Worm (Caenorhabditis elegans) whole organism, L3 larva: ENCODE data around the gene K01D12.7.

Source experiments
- R02D3.7 ChIP-seq: fragments of 150-350 bp; optimal IDR thresholded peaks from 2 replicates; lab custom pipeline; 2014; ENCODE audit warnings: missing biosample characterization, missing genetic modification characterization
- aly-2 ChIP-seq: fragments of 150-350 bp; optimal IDR thresholded peaks from 2 replicates; lab custom pipeline; 2014; ENCODE audit warnings: missing biosample characterization, missing genetic modification characterization
- ama-1 ChIP-seq: fragments of 150-350 bp; optimal IDR thresholded peaks from 2 replicates; lab custom pipeline; 2018
- ceh-16 ChIP-seq: sonication (generic microtip); optimal IDR thresholded peaks from 2 replicates; lab custom pipeline; 2017; ENCODE audit warnings: missing biosample characterization, missing genetic modification characterization
- ceh-82 ChIP-seq: fragments of 150-350 bp; optimal IDR thresholded peaks from 2 replicates; lab custom pipeline; 2014; ENCODE audit warnings: missing biosample characterization, missing genetic modification characterization
- ceh-9 ChIP-seq: sonication (generic microtip); optimal IDR thresholded peaks from 2 replicates; lab custom pipeline; 2018; ENCODE audit warnings: missing biosample characterization, missing genetic modification characterization
- egl-27 ChIP-seq: sonication (generic microtip); optimal IDR thresholded peaks from 4 replicates; lab custom pipeline; 2017; ENCODE audit warnings: missing biosample characterization, missing genetic modification reagents, missing genetic modification characterization
- egl-5 ChIP-seq: fragments of 150-350 bp; optimal IDR thresholded peaks from 2 replicates; lab custom pipeline; 2017; ENCODE audit warnings: missing biosample characterization, missing genetic modification reagents, missing genetic modification characterization, inconsistent platforms
- elt-1 ChIP-seq: fragments of 150-350 bp; optimal IDR thresholded peaks from 2 replicates; lab custom pipeline; 2014; ENCODE audit warnings: missing biosample characterization, missing genetic modification characterization
- elt-2 ChIP-seq: sonication (generic microtip); optimal IDR thresholded peaks from 2 replicates; lab custom pipeline; 2016; ENCODE audit warnings: missing genetic modification reagents, mild to moderate bottlenecking, missing genetic modification characterization, missing compliant biosample characterization
- fkh-10 ChIP-seq: sonication (generic microtip); optimal IDR thresholded peaks from 2 replicates; lab custom pipeline; 2017; ENCODE audit warnings: missing biosample characterization, missing genetic modification reagents, missing genetic modification characterization
- fkh-2 ChIP-seq: fragments of 150-350 bp; optimal IDR thresholded peaks from 2 replicates; lab custom pipeline; 2014; ENCODE audit warnings: missing biosample characterization, missing genetic modification reagents, missing genetic modification characterization
- fos-1 ChIP-seq: fragments of 150-350 bp; optimal IDR thresholded peaks from 2 replicates; lab custom pipeline; 2014; ENCODE audit warnings: missing biosample characterization, missing genetic modification characterization
- hmg-11 ChIP-seq: sonication (generic microtip); optimal IDR thresholded peaks from 2 replicates; lab custom pipeline; 2016; ENCODE audit warnings: missing genetic modification characterization, missing compliant biosample characterization
- jun-1 ChIP-seq: fragments of 150-350 bp; optimal IDR thresholded peaks from 2 replicates; lab custom pipeline; 2014; ENCODE audit warnings: missing biosample characterization, missing genetic modification reagents, missing genetic modification characterization
- lin-15B ChIP-seq: fragments of 150-350 bp; optimal IDR thresholded peaks from 2 replicates; lab custom pipeline; 2014; ENCODE audit warnings: missing biosample characterization, missing genetic modification characterization
- lsy-12 ChIP-seq: sonication (generic microtip); optimal IDR thresholded peaks from 2 replicates; lab custom pipeline; 2016; ENCODE audit warnings: mild to moderate bottlenecking, missing genetic modification characterization, missing compliant biosample characterization
- mdl-1 ChIP-seq: fragments of 150-350 bp; optimal IDR thresholded peaks from 2 replicates; lab custom pipeline; 2014; ENCODE audit warnings: missing biosample characterization, missing genetic modification characterization
- mml-1 ChIP-seq: fragments of 150-350 bp; sonication (generic microtip); optimal IDR thresholded peaks from 3 replicates; lab custom pipeline; 2014; ENCODE audit warnings: missing biosample characterization, missing genetic modification characterization
- nhr-11 ChIP-seq: fragments of 150-350 bp; optimal IDR thresholded peaks from 2 replicates; lab custom pipeline; 2014; ENCODE audit warnings: missing biosample characterization, missing genetic modification characterization
- nhr-12 ChIP-seq: fragments of 150-350 bp; optimal IDR thresholded peaks from 2 replicates; lab custom pipeline; 2014; ENCODE audit warnings: missing biosample characterization, missing genetic modification characterization
- nhr-237 ChIP-seq: fragments of 150-350 bp; optimal IDR thresholded peaks from 2 replicates; lab custom pipeline; 2014; ENCODE audit warnings: missing biosample characterization, missing genetic modification characterization
- nhr-25 ChIP-seq: sonication (generic microtip); optimal IDR thresholded peaks from 2 replicates; lab custom pipeline; 2017; ENCODE audit warnings: missing biosample characterization, missing genetic modification characterization
- nhr-43 ChIP-seq: sonication (generic microtip); optimal IDR thresholded peaks from 2 replicates; lab custom pipeline; 2016; ENCODE audit warnings: mild to moderate bottlenecking, missing genetic modification characterization, missing compliant biosample characterization; ENCODE audit not compliant: poor library complexity, severe bottlenecking
- pha-4 ChIP-seq: fragments of 150-350 bp; optimal IDR thresholded peaks from 2 replicates; lab custom pipeline; 2014; ENCODE audit warnings: missing biosample characterization, missing genetic modification reagents, missing genetic modification characterization
- pqm-1 ChIP-seq: fragments of 150-350 bp; optimal IDR thresholded peaks from 2 replicates; lab custom pipeline; 2017; ENCODE audit warnings: missing biosample characterization, missing genetic modification characterization, inconsistent platforms
- skn-1 ChIP-seq: fragments of 150-350 bp; optimal IDR thresholded peaks from 2 replicates; lab custom pipeline; 2014; ENCODE audit warnings: missing biosample characterization, missing genetic modification characterization
- unc-39 ChIP-seq: sonication (generic microtip); optimal IDR thresholded peaks from 4 replicates; lab custom pipeline; 2017; ENCODE audit warnings: missing biosample characterization, missing genetic modification characterization
- ztf-11 ChIP-seq: fragments of 150-350 bp; optimal IDR thresholded peaks from 2 replicates; lab custom pipeline; 2014; ENCODE audit warnings: missing biosample characterization, missing genetic modification characterization
- ztf-4 ChIP-seq: fragments of 150-350 bp; optimal IDR thresholded peaks from 2 replicates; lab custom pipeline; 2014; ENCODE audit warnings: missing biosample characterization, missing genetic modification characterization

K01D12.7 gene

ce11 chrV:12443754-12444153 lies 42.5 kb upstream of the K01D12.7 start, which contains the start of gene pals-39:
Gene pals-39, minus strand, starts transcription at chrV:12443854.
- TF ChIP-seq pqm-1 (tag; lab: Kevin White, UChicago) (peak; percentile 30), pha-4 (tag; lab: Kevin White, UChicago) (peak; percentile 39), ceh-9 (tag; lab: Kevin White, UChicago) (no peak)

DNA sequence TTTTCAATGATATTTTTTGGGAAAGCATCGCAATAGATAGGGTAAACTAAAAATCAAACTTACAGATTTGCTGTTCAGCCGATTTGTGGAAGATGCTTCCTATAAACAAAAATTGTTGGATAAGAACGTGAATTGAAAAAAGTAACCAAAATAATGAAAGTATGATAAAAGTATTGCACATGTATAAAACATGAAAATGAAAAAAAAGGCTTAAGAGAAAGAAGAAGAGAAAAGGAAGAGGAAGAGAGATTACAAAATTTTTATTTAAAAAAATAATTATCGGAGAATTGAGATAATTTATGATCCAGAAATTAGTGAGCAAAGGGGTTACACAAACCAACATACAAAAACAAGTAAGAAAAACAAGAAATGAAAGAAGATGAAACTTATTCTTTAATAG lies 40.1 kb upstream of the K01D12.7 start, which contains the start of gene pals-37:
TSS of gene pals-37 (minus strand) at position 101 of the 400 bp plus-strand sequence.
- TF ChIP-seq egl-27 (tag; lab: Kevin White, UChicago) (no peak), pqm-1 (tag; lab: Kevin White, UChicago) (no peak)

DNA sequence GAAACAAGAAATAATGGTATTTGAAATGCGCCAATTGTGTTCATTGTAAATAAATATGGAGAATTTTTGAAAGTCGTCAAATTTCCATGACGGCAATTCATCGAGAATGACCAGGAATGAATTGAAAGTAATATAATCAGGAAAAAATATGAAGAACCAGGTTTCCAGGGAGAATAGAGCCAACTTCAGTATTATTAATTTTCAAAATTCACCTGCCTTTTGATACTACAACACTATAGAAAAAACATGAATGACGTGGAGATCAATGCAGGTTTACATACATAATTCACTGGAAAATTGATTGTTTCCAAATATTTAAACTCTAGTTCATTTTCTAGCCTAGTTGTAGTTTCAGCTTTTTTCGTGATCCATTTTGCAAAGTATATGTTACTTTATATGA lies 32.4 kb upstream of the K01D12.7 start, which contains the start of gene srh-25:
TSS of gene srh-25 (minus strand) at position 101 of the 400 bp plus-strand sequence.
- TF ChIP-seq aly-2 (no peak), lsy-12 (tag; lab: Kevin White, UChicago) (no peak), ztf-11 (no peak), fkh-2 (no peak), ceh-9 (tag; lab: Kevin White, UChicago) (no peak), pqm-1 (tag; lab: Kevin White, UChicago) (no peak), mdl-1 (no peak), nhr-11 (tag; lab: Kevin White, UChicago) (no peak), fos-1 (tag; lab: Kevin White, UChicago) (no peak)
- TF ChIP-seq, all 47 proteins: peak for 0

DNA sequence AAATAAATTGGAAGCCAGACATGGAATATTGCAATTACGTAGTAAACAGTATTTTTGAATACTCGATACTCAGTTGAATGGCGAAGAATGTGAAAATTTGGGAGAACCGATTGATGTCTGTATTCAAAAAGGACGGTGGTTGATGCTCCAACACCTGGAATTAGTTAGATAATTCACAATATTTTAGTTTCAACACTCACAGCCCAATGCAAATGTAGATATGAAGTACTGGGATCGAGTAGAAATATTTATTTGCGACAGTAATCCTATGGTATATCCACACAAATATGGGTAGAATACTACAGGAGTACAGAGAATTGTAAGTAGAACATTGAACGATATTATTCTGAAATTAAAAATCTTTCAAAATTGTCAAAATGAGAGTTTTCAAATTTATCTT lies 31.8 kb upstream of the K01D12.7 start:
- TF ChIP-seq ceh-82 (tag; lab: Kevin White, UChicago) (no peak), egl-27 (tag; lab: Kevin White, UChicago) (no peak), nhr-237 (tag; lab: Kevin White, UChicago) (no peak), lsy-12 (tag; lab: Kevin White, UChicago) (no peak), ama-1 (lab: Kevin White, UChicago) (no peak), nhr-25 (tag; lab: Kevin White, UChicago) (no peak), ceh-9 (tag; lab: Kevin White, UChicago) (no peak), ceh-16 (tag; lab: Kevin White, UChicago) (no peak), fkh-10 (GFP tag; lab: Kevin White, UChicago) (no peak), lin-15B (no peak), mml-1 (tag; lab: Kevin White, UChicago) (no peak), fos-1 (tag; lab: Kevin White, UChicago) (no peak), nhr-43 (no peak)
- TF ChIP-seq, all 47 proteins: peak for 0

DNA sequence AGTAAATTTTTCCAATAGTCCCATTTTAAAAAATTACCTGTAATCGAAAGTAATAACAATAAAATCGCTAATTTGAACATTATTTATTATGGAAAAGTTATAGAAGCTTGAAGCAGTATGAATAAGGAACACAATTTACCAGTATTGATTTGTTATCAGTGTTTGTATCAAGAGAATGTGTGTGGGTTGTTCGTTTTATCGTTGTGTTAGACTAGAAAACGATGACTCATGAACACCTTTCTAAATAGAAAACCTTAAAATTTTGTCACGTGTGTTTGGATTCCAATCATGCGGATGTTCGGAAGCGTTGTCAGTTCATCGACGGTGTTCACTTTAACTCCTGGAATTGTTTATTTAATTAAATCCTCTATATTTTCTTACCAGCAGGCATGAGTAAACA lies 30.8 kb upstream of the K01D12.7 start, which contains the start of gene C54D10.13:
TSS of gene C54D10.13 (minus strand) at position 179 of the 400 bp plus-strand sequence.
- no peak for TF ChIP-seq mdl-1
- peak; percentile 62 for TF ChIP-seq pqm-1 (tag; lab: Kevin White, UChicago)
- peak; percentile 48 for TF ChIP-seq elt-2

DNA sequence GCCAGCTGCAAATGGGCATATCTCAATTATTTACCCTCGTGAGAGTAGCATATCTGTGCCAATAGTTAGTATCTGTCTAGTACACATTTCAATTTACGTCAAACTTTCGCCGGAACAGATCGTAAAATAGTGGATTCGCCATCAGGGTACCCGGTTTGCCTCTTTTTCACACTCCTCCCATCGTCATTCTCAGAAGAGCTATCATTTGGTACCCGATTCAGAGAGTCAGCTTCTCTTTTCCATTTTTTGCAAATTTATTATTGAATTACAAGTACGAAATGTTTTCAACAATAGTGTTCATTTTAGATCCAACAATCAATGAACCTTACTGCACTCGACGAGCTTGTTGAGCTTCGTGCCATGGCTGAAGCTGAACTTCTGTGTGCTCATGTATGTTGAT lies 27.8 kb upstream of the K01D12.7 start, which contains the start of gene C54D10.5:
TSS of gene C54D10.5 (plus strand) at position 301 of the 400 bp plus-strand sequence.
- TF ChIP-seq egl-5 (no peak), mml-1 (tag; lab: Kevin White, UChicago) (no peak), nhr-12 (tag; lab: Kevin White, UChicago) (no peak), hmg-11 (tag; lab: Kevin White, UChicago) (no peak), R02D3.7 (tag; lab: Kevin White, UChicago) (no peak), ztf-4 (no peak), ama-1 (lab: Kevin White, UChicago) (no peak), ceh-82 (tag; lab: Kevin White, UChicago) (no peak), jun-1 (tag; lab: Kevin White, UChicago) (no peak), unc-39 (no peak), pqm-1 (tag; lab: Kevin White, UChicago) (no peak), elt-1 (tag; lab: Kevin White, UChicago) (no peak), lsy-12 (tag; lab: Kevin White, UChicago) (no peak), skn-1 (tag; lab: Kevin White, UChicago) (no peak), egl-27 (tag; lab: Kevin White, UChicago) (no peak), fkh-10 (GFP tag; lab: Kevin White, UChicago) (no peak)
